Worm (Caenorhabditis elegans) whole organism, early embryonic: ENCODE results near the gene K08H2.10.

Source experiments
- F13C5.2 ChIP-seq: sonication (generic microtip); optimal IDR thresholded peaks from 2 replicates; lab custom pipeline; 2017; ENCODE audit warnings: mild to moderate bottlenecking, missing genetic modification characterization, inconsistent platforms, missing compliant biosample characterization
- aly-1 ChIP-seq: sonication (generic microtip); optimal IDR thresholded peaks from 2 replicates; lab custom pipeline; 2016; ENCODE audit warnings: missing genetic modification characterization, missing compliant biosample characterization
- ama-1 ChIP-seq: fragments of 150-350 bp; optimal IDR thresholded peaks from 2 replicates; lab custom pipeline; 2014
- ceh-13 ChIP-seq: fragments of 200-800 bp; sonication (Bioruptor generic); optimal IDR thresholded peaks from 2 replicates; lab custom pipeline; 2018; ENCODE audit warnings: mild to moderate bottlenecking, missing genetic modification characterization, missing compliant biosample characterization
- ceh-36 ChIP-seq: sonication (generic microtip); optimal IDR thresholded peaks from 2 replicates; lab custom pipeline; 2016; ENCODE audit warnings: missing genetic modification characterization, inconsistent platforms, missing compliant biosample characterization
- ets-7 ChIP-seq: sonication (generic microtip); optimal IDR thresholded peaks from 2 replicates; lab custom pipeline; 2016; ENCODE audit warnings: missing genotype, missing genetic modification characterization, missing compliant biosample characterization
- flt-1 ChIP-seq: fragments of 200-800 bp; sonication (Bioruptor generic); IDR thresholded peaks from 2 replicates; pipeline ENCODE4 v1.3.6; 2022; ENCODE audit warnings: missing genetic modification characterization, missing compliant biosample characterization
- hmg-4 ChIP-seq: fragments of 200-800 bp; sonication (Bioruptor generic); optimal IDR thresholded peaks from 2 replicates; lab custom pipeline; 2018; ENCODE audit warnings: mild to moderate bottlenecking, missing genetic modification characterization, missing compliant biosample characterization
- hnd-1 ChIP-seq: sonication (generic microtip); optimal IDR thresholded peaks from 2 replicates; lab custom pipeline; 2016; ENCODE audit warnings: missing genetic modification characterization, missing compliant biosample characterization
- pes-1 ChIP-seq: fragments of 200-800 bp; sonication (Bioruptor generic); IDR thresholded peaks from 2 replicates; pipeline ENCODE4 v1.3.6; 2022; ENCODE audit warnings: missing genetic modification reagents, missing genetic modification characterization, missing compliant biosample characterization
- scrt-1 ChIP-seq: fragments of 200-800 bp; sonication (Bioruptor generic); IDR thresholded peaks from 2 replicates; pipeline ENCODE4 v1.3.6; 2022; ENCODE audit warnings: missing genetic modification characterization, missing compliant biosample characterization
- sea-1 ChIP-seq: fragments of 200-800 bp; sonication (Bioruptor generic); conservative IDR thresholded peaks from 2 replicates; pipeline ENCODE4 v1.3.6; 2022; ENCODE audit warnings: missing genetic modification characterization, missing compliant biosample characterization
- tbx-37 ChIP-seq: fragments of 200-800 bp; sonication (Bioruptor generic); conservative IDR thresholded peaks from 2 replicates; pipeline ENCODE4 v1.3.6; 2022; ENCODE audit warnings: missing genetic modification reagents, missing genetic modification characterization, missing compliant biosample characterization
- tra-4 ChIP-seq: sonication (generic microtip); optimal IDR thresholded peaks from 2 replicates; lab custom pipeline; 2017; ENCODE audit warnings: missing genetic modification characterization, missing compliant biosample characterization

- TF ChIP-seq ets-7 (no peak), tbx-37 (GFP tag; lab: Robert Waterston, UW) (no peak), ama-1 (lab: Kevin White, UChicago) (no peak), ceh-36 (tag; lab: Kevin White, UChicago) (no peak), hmg-4 (GFP tag; lab: Kevin White, UChicago) (no peak), flt-1 (GFP tag; lab: Robert Waterston, UW) (no peak), scrt-1 (GFP tag; lab: Robert Waterston, UW) (no peak), F13C5.2 (tag; lab: Kevin White, UChicago) (no peak), ceh-13 (no peak), tra-4 (tag; lab: Kevin White, UChicago) (no peak), aly-1 (no peak), sea-1 (GFP tag; lab: Robert Waterston, UW) (no peak), hnd-1 (tag; lab: Kevin White, UChicago) (no peak), pes-1 (GFP tag; lab: Robert Waterston, UW) (no peak)
Observed at ce11 chrX:13238197-13238596, 19.4 kb upstream of the K08H2.10 start, which contains the start of gene K08H2.4.
